Worm (Caenorhabditis elegans): ENCODE data around the gene H12C20.7.

- TF ChIP-seq nhr-120 (GFP tag; IDR thresholded peaks at IDR 0.05) (0 out of 2 replicates have a peak, but pooled peaks have one; percentile 62), hmg-20 (GFP tag; IDR thresholded peaks at IDR 0.05) (peak; percentile 43; the same call in 1 of the 2 replicates), ccch-3 (GFP tag; optimal IDR thresholded peaks at IDR 0.05) (no peak)
Observed at ce11 chrV:11585122-11585521, 12.3 kb upstream of the H12C20.7 start.
